Worm (Caenorhabditis elegans) whole organism, L3 larva: ENCODE data around the gene oac-42.
A peak's percentile ranks its signal among the peaks of the same experiment; 100 is the strongest.

Experiments used
- R02D3.7 ChIP-seq: fragments of 150-350 bp; optimal IDR thresholded peaks from 2 replicates; lab custom pipeline; 2014; ENCODE audit warnings: missing biosample characterization, missing genetic modification characterization
- ZK546.5 ChIP-seq: sonication (generic microtip); optimal IDR thresholded peaks from 2 replicates; lab custom pipeline; 2017; ENCODE audit warnings: missing biosample characterization, missing genetic modification characterization
- aly-2 ChIP-seq: fragments of 150-350 bp; optimal IDR thresholded peaks from 2 replicates; lab custom pipeline; 2014; ENCODE audit warnings: missing biosample characterization, missing genetic modification characterization
- ama-1 ChIP-seq: fragments of 150-350 bp; optimal IDR thresholded peaks from 2 replicates; lab custom pipeline; 2018
- ceh-16 ChIP-seq: sonication (generic microtip); optimal IDR thresholded peaks from 2 replicates; lab custom pipeline; 2017; ENCODE audit warnings: missing biosample characterization, missing genetic modification characterization
- ceh-28 ChIP-seq: fragments of 150-350 bp; optimal IDR thresholded peaks from 2 replicates; lab custom pipeline; 2014; ENCODE audit warnings: missing biosample characterization, missing genetic modification reagents, missing genetic modification characterization
- ceh-9 ChIP-seq: sonication (generic microtip); optimal IDR thresholded peaks from 2 replicates; lab custom pipeline; 2018; ENCODE audit warnings: missing biosample characterization, missing genetic modification characterization
- daf-12 ChIP-seq: fragments of 150-350 bp; optimal IDR thresholded peaks from 2 replicates; lab custom pipeline; 2014; ENCODE audit warnings: missing biosample characterization, missing genetic modification reagents, missing genetic modification characterization
- egl-5 ChIP-seq: fragments of 150-350 bp; optimal IDR thresholded peaks from 2 replicates; lab custom pipeline; 2017; ENCODE audit warnings: missing biosample characterization, missing genetic modification reagents, missing genetic modification characterization, inconsistent platforms
- elt-1 ChIP-seq: fragments of 150-350 bp; optimal IDR thresholded peaks from 2 replicates; lab custom pipeline; 2014; ENCODE audit warnings: missing biosample characterization, missing genetic modification characterization
- elt-2 ChIP-seq: sonication (generic microtip); optimal IDR thresholded peaks from 2 replicates; lab custom pipeline; 2016; ENCODE audit warnings: missing genetic modification reagents, mild to moderate bottlenecking, missing genetic modification characterization, missing compliant biosample characterization
- elt-3 ChIP-seq, 3 experiments: fragments of 150-350 bp in 1 of 3; sonication (generic microtip) in 2 of 3; optimal IDR thresholded peaks; 2 replicates in 2 of 3; 4 replicates in 1 of 3; lab custom pipeline; 2014 to 2017; ENCODE audit warnings: missing biosample characterization in 3 of 3, missing genetic modification characterization in 3 of 3
- eor-1 ChIP-seq, 2 experiments: fragments of 150-350 bp; optimal IDR thresholded peaks; 2 replicates each; lab custom pipeline; 2014 to 2018; ENCODE audit warnings: missing biosample characterization in 2 of 2, missing genetic modification characterization in 2 of 2
- fkh-10 ChIP-seq: sonication (generic microtip); optimal IDR thresholded peaks from 2 replicates; lab custom pipeline; 2017; ENCODE audit warnings: missing biosample characterization, missing genetic modification reagents, missing genetic modification characterization
- fkh-2 ChIP-seq: fragments of 150-350 bp; optimal IDR thresholded peaks from 2 replicates; lab custom pipeline; 2014; ENCODE audit warnings: missing biosample characterization, missing genetic modification reagents, missing genetic modification characterization
- fos-1 ChIP-seq: fragments of 150-350 bp; optimal IDR thresholded peaks from 2 replicates; lab custom pipeline; 2014; ENCODE audit warnings: missing biosample characterization, missing genetic modification characterization
- jun-1 ChIP-seq: fragments of 150-350 bp; optimal IDR thresholded peaks from 2 replicates; lab custom pipeline; 2014; ENCODE audit warnings: missing biosample characterization, missing genetic modification reagents, missing genetic modification characterization
- lin-15B ChIP-seq: fragments of 150-350 bp; optimal IDR thresholded peaks from 2 replicates; lab custom pipeline; 2014; ENCODE audit warnings: missing biosample characterization, missing genetic modification characterization
- lsy-12 ChIP-seq: sonication (generic microtip); optimal IDR thresholded peaks from 2 replicates; lab custom pipeline; 2016; ENCODE audit warnings: mild to moderate bottlenecking, missing genetic modification characterization, missing compliant biosample characterization
- mdl-1 ChIP-seq: fragments of 150-350 bp; optimal IDR thresholded peaks from 2 replicates; lab custom pipeline; 2014; ENCODE audit warnings: missing biosample characterization, missing genetic modification characterization
- nhr-11 ChIP-seq: fragments of 150-350 bp; optimal IDR thresholded peaks from 2 replicates; lab custom pipeline; 2014; ENCODE audit warnings: missing biosample characterization, missing genetic modification characterization
- nhr-12 ChIP-seq: fragments of 150-350 bp; optimal IDR thresholded peaks from 2 replicates; lab custom pipeline; 2014; ENCODE audit warnings: missing biosample characterization, missing genetic modification characterization
- nhr-237 ChIP-seq: fragments of 150-350 bp; optimal IDR thresholded peaks from 2 replicates; lab custom pipeline; 2014; ENCODE audit warnings: missing biosample characterization, missing genetic modification characterization
- nhr-25 ChIP-seq: sonication (generic microtip); optimal IDR thresholded peaks from 2 replicates; lab custom pipeline; 2017; ENCODE audit warnings: missing biosample characterization, missing genetic modification characterization
- nhr-43 ChIP-seq: sonication (generic microtip); optimal IDR thresholded peaks from 2 replicates; lab custom pipeline; 2016; ENCODE audit warnings: mild to moderate bottlenecking, missing genetic modification characterization, missing compliant biosample characterization; ENCODE audit not compliant: poor library complexity, severe bottlenecking
- nhr-76 ChIP-seq: fragments of 150-350 bp; sonication (generic microtip); optimal IDR thresholded peaks from 5 replicates; lab custom pipeline; 2014; ENCODE audit warnings: missing biosample characterization, missing genetic modification characterization
- pha-4 ChIP-seq: fragments of 150-350 bp; optimal IDR thresholded peaks from 2 replicates; lab custom pipeline; 2014; ENCODE audit warnings: missing biosample characterization, missing genetic modification reagents, missing genetic modification characterization
- pqm-1 ChIP-seq: fragments of 150-350 bp; optimal IDR thresholded peaks from 2 replicates; lab custom pipeline; 2017; ENCODE audit warnings: missing biosample characterization, missing genetic modification characterization, inconsistent platforms
- sea-2 ChIP-seq: fragments of 150-350 bp; sonication (generic microtip); optimal IDR thresholded peaks from 4 replicates; lab custom pipeline; 2014; ENCODE audit warnings: missing biosample characterization, missing genetic modification reagents, missing genetic modification characterization
- skn-1 ChIP-seq: fragments of 150-350 bp; optimal IDR thresholded peaks from 2 replicates; lab custom pipeline; 2014; ENCODE audit warnings: missing biosample characterization, missing genetic modification characterization
- snpc-4 ChIP-seq: fragments of 150-350 bp; optimal IDR thresholded peaks from 2 replicates; lab custom pipeline; 2014; ENCODE audit warnings: missing biosample characterization, missing genetic modification characterization
- unc-39 ChIP-seq: sonication (generic microtip); optimal IDR thresholded peaks from 4 replicates; lab custom pipeline; 2017; ENCODE audit warnings: missing biosample characterization, missing genetic modification characterization
- unc-62 ChIP-seq: fragments of 150-350 bp; sonication (generic microtip); optimal IDR thresholded peaks from 4 replicates; lab custom pipeline; 2014; ENCODE audit warnings: missing biosample characterization, missing genetic modification reagents, missing genetic modification characterization
- zag-1 ChIP-seq: fragments of 150-350 bp; optimal IDR thresholded peaks from 2 replicates; lab custom pipeline; 2014; ENCODE audit warnings: missing biosample characterization, missing genetic modification characterization
- ztf-11 ChIP-seq: fragments of 150-350 bp; optimal IDR thresholded peaks from 2 replicates; lab custom pipeline; 2014; ENCODE audit warnings: missing biosample characterization, missing genetic modification characterization
- ztf-4 ChIP-seq: fragments of 150-350 bp; optimal IDR thresholded peaks from 2 replicates; lab custom pipeline; 2014; ENCODE audit warnings: missing biosample characterization, missing genetic modification characterization

oac-42 gene

DNA sequence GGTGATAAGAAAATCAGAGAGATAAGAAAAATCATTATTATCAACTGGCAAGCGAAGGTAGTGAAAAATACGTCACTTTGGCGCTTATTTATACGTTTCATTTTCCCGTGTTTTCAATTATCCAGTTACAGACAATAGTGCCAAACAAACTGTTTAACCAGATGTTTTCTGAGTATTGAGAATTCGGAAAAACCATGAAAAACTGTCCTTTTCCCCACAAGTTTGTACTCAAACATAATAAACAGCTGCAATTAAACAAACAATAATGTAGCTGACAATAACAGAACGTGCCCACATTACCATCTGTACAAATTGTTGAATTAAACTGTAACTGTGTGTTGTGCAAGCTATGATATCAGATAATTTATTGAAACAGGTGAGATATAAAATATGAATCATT is 20.9 kb upstream of the oac-42 start, which contains the start of the genes F35E8.1 and F35E8.2:
Gene F35E8.1 (minus strand): TSS at position 101 of the 400 bp plus-strand sequence.
Gene F35E8.2 (plus strand): TSS at position 132 of the 400 bp plus-strand sequence.
- TF ChIP-seq elt-2 (tag; lab: Kevin White, UChicago): peak; percentile 27

- no peak for TF ChIP-seq zag-1 (tag; lab: Kevin White, UChicago)
- no peak for TF ChIP-seq nhr-25 (tag; lab: Kevin White, UChicago)
- TF ChIP-seq skn-1 (tag; lab: Kevin White, UChicago): no peak
- no peak for TF ChIP-seq lin-15B (tag; lab: Kevin White, UChicago)
- TF ChIP-seq aly-2 (tag; lab: Kevin White, UChicago): no peak
- no peak for TF ChIP-seq ceh-9 (tag; lab: Kevin White, UChicago)
- no peak for TF ChIP-seq ama-1 (lab: Kevin White, UChicago)
- no peak for TF ChIP-seq snpc-4 (tag; lab: Kevin White, UChicago)
Observed at ce11 chrV:15900564-15900963, 16.0 kb upstream of the oac-42 start.

DNA sequence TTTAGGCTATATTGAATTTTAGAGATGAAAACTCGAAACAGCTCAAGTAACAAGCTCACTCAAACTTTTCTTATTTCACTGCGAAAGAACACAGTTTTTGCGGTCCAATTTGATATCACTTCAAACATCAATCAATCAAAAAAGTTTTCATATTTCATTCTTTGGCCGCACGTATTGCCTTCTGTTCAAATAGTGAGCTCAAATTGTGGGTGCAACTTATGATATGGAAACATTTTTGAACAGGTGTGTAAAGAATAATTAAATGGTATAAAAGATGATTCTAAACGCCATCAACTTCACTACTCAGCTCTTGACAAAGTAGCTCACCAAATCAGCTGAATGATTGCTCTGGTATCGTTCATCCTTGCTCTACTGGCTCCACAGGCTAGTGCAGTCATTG is 15.1 kb upstream of the oac-42 start, which contains the start of gene T06C12.14:
Gene T06C12.14 (plus strand): TSS at position 301 of the 400 bp plus-strand sequence.
- TF ChIP-seq fos-1 (tag; lab: Kevin White, UChicago): no peak
- no peak for TF ChIP-seq sea-2 (GFP tag; lab: Kevin White, UChicago)
- TF ChIP-seq nhr-25 (tag; lab: Kevin White, UChicago): no peak
- TF ChIP-seq elt-3 (tag; optimal IDR thresholded peaks at IDR 0.05; lab: Kevin White, UChicago): no peak
- no peak for TF ChIP-seq nhr-11 (tag; lab: Kevin White, UChicago)
- no peak for TF ChIP-seq nhr-76 (tag; lab: Kevin White, UChicago)
- no peak for TF ChIP-seq ztf-4 (tag; lab: Kevin White, UChicago)
- TF ChIP-seq unc-62 (GFP tag; lab: Kevin White, UChicago): no peak
- no peak for TF ChIP-seq egl-5 (tag; lab: Kevin White, UChicago)
- no peak for TF ChIP-seq fkh-2
- no peak for TF ChIP-seq eor-1 (tag; optimal IDR thresholded peaks at IDR 0.05; lab: Kevin White, UChicago)
- TF ChIP-seq snpc-4 (tag; lab: Kevin White, UChicago): no peak
- TF ChIP-seq ceh-9 (tag; lab: Kevin White, UChicago): no peak
- TF ChIP-seq R02D3.7 (tag; lab: Kevin White, UChicago): no peak
- TF ChIP-seq mdl-1: no peak
- no peak for TF ChIP-seq ceh-16
- no peak for TF ChIP-seq lsy-12
- no peak for TF ChIP-seq nhr-43

DNA sequence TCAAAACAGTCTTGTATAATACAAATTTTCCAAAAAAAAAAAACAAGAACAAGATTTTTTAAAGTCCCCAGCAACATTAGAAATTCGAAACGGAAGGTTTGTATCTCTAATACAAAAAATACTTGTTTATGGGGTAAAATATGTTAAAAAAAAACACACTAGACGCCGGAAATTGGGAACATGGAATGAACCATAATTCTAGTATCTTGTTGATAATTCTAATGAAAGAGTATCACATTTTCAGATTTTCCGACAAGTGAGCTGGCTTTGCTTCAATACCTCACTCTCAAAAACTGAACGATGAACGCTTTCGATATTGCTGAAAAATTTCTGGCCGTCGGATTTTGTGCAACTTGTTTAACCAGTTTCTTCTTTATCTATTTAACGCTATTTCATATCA is 13.1 kb upstream of the oac-42 start, which contains the start of gene str-60:
Gene str-60 (plus strand): TSS at position 301 of the 400 bp plus-strand sequence.
- TF ChIP-seq nhr-237 (tag; lab: Kevin White, UChicago) (no peak), R02D3.7 (tag; lab: Kevin White, UChicago) (no peak), ztf-4 (tag; lab: Kevin White, UChicago) (no peak), pha-4 (no peak), ceh-9 (tag; lab: Kevin White, UChicago) (no peak), elt-1 (tag; lab: Kevin White, UChicago) (no peak), aly-2 (tag; lab: Kevin White, UChicago) (no peak), sea-2 (GFP tag; lab: Kevin White, UChicago) (no peak), elt-2 (tag; lab: Kevin White, UChicago) (no peak), nhr-76 (tag; lab: Kevin White, UChicago) (no peak), pqm-1 (tag; lab: Kevin White, UChicago) (no peak), nhr-43 (no peak), ceh-28 (tag; lab: Kevin White, UChicago) (no peak), ZK546.5 (tag; lab: Kevin White, UChicago) (no peak), lsy-12 (no peak)
- TF ChIP-seq, all 47 proteins: peak for 0

DNA sequence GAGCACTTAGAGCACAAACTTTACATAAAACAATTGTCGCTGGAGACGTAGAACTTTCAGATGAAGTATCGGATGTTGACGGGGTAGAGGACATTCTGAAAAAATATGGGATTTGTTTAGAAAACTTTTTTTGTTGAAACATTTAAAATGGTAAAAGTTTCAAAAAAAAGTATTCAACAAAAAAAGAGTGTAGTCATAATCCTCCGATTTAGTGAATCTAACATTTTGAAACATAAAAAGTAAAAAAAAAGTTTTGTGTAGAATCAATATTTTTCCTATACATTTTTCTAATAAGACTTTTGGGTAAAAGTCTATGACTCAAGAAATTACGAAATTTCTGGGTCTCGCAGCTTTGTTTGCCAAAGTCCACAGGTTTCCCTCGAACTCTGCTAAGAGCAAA is 12.1 kb upstream of the oac-42 start, which contains the start of gene nhr-213:
Gene nhr-213 (minus strand): TSS at position 101 of the 400 bp plus-strand sequence.
- no peak for TF ChIP-seq ztf-11 (tag; lab: Kevin White, UChicago)
- no peak for TF ChIP-seq fkh-10
- TF ChIP-seq skn-1 (tag; lab: Kevin White, UChicago): no peak
- TF ChIP-seq daf-12 (tag; lab: Kevin White, UChicago): no peak
- TF ChIP-seq nhr-12 (tag; lab: Kevin White, UChicago): no peak
- no peak for TF ChIP-seq jun-1 (tag; lab: Kevin White, UChicago)
- TF ChIP-seq ZK546.5 (tag; lab: Kevin White, UChicago): no peak
- no peak for TF ChIP-seq ceh-9 (tag; lab: Kevin White, UChicago)
- no peak for TF ChIP-seq unc-39
- TF ChIP-seq sea-2 (GFP tag; lab: Kevin White, UChicago): no peak
- TF ChIP-seq elt-3 (tag; optimal IDR thresholded peaks at IDR 0.05; lab: Kevin White, UChicago): no peak
- no peak for TF ChIP-seq lin-15B (tag; lab: Kevin White, UChicago)
